Fruit fly (Drosophila melanogaster) whole organism, embryonic: ENCODE data around the gene Chchd3.

Source experiments
- ATbp ChIP-seq: fragments of 200-800 bp; sonication (Bioruptor generic); optimal IDR thresholded peaks from 2 replicates; lab custom pipeline; 2017; ENCODE audit warnings: missing biosample characterization, mild to moderate bottlenecking, missing genetic modification characterization, missing genetic modification reagents
- Ada2b ChIP-seq: fragments of 200-800 bp; sonication (Bioruptor generic); IDR thresholded peaks from 2 replicates; pipeline ENCODE4 v1.3.6; 2022; ENCODE audit warnings: missing biosample characterization, missing genetic modification characterization
- Blimp-1 ChIP-seq: fragments of 200-800 bp; sonication (Bioruptor generic); optimal IDR thresholded peaks from 3 replicates; lab custom pipeline; 2018; ENCODE audit warnings: missing biosample characterization, missing genetic modification characterization, mild to moderate bottlenecking, moderate library complexity, missing genetic modification reagents
- CG10543 ChIP-seq: fragments of 200-800 bp; sonication (Bioruptor generic); optimal IDR thresholded peaks from 3 replicates; lab custom pipeline; 2017; ENCODE audit warnings: missing biosample characterization, mild to moderate bottlenecking, missing genetic modification characterization, moderate library complexity
- CG11504 ChIP-seq: fragments of 200-800 bp; sonication (Bioruptor generic); optimal IDR thresholded peaks from 3 replicates; lab custom pipeline; 2019; ENCODE audit warnings: missing biosample characterization, mild to moderate bottlenecking, missing genetic modification characterization, moderate library complexity
- CG12104 ChIP-seq: fragments of 200-800 bp; sonication (Bioruptor generic); optimal IDR thresholded peaks from 3 replicates; lab custom pipeline; 2016; ENCODE audit warnings: missing biosample characterization, missing genetic modification characterization
- CG14441 ChIP-seq: fragments of 200-800 bp; sonication (Bioruptor generic); IDR thresholded peaks from 2 replicates; pipeline ENCODE4 v1.3.6; 2022; ENCODE audit warnings: missing biosample characterization, missing genetic modification characterization
- CG15479 ChIP-seq: fragments of 200-800 bp; sonication (Bioruptor generic); optimal IDR thresholded peaks from 3 replicates; lab custom pipeline; 2019; ENCODE audit warnings: missing biosample characterization, mild to moderate bottlenecking, missing genetic modification characterization, moderate library complexity
- CG15696 ChIP-seq: fragments of 200-800 bp; sonication (Bioruptor generic); optimal IDR thresholded peaks from 2 replicates; lab custom pipeline; 2019; ENCODE audit warnings: missing biosample characterization, mild to moderate bottlenecking, missing genetic modification characterization, moderate library complexity
- CG1602 ChIP-seq: fragments of 200-800 bp; sonication (Bioruptor generic); optimal IDR thresholded peaks from 3 replicates; lab custom pipeline; 2016; ENCODE audit warnings: missing biosample characterization, missing genetic modification characterization
- CG1603 ChIP-seq: fragments of 200-800 bp; sonication (Bioruptor generic); optimal IDR thresholded peaks from 2 replicates; lab custom pipeline; 2019; ENCODE audit warnings: missing biosample characterization, mild to moderate bottlenecking, missing genetic modification characterization, moderate library complexity
- CG31441 ChIP-seq: fragments of 200-800 bp; sonication (Bioruptor generic); IDR thresholded peaks from 2 replicates; pipeline ENCODE4 v1.3.6; 2022; ENCODE audit warnings: missing biosample characterization, missing genetic modification characterization
- CG32772 ChIP-seq: fragments of 200-800 bp; sonication (Bioruptor generic); IDR thresholded peaks from 2 replicates; pipeline ENCODE4 v1.3.6; 2022; ENCODE audit warnings: missing biosample characterization, missing genetic modification characterization
- CG33557 ChIP-seq: fragments of 200-800 bp; sonication (Bioruptor generic); optimal IDR thresholded peaks from 2 replicates; lab custom pipeline; 2019; ENCODE audit warnings: missing biosample characterization, mild to moderate bottlenecking, missing genetic modification characterization, moderate library complexity
- CG5245 ChIP-seq: fragments of 200-800 bp; sonication (Bioruptor generic); optimal IDR thresholded peaks from 3 replicates; lab custom pipeline; 2016; ENCODE audit warnings: missing biosample characterization, missing genetic modification characterization
- CG6254 ChIP-seq: fragments of 200-800 bp; sonication (Bioruptor generic); optimal IDR thresholded peaks from 3 replicates; lab custom pipeline; 2017; ENCODE audit warnings: mild to moderate bottlenecking, missing biosample characterization, missing genetic modification reagents, missing genetic modification characterization
- CG6813 ChIP-seq: fragments of 200-800 bp; sonication (Bioruptor generic); optimal IDR thresholded peaks from 2 replicates; lab custom pipeline; 2017; ENCODE audit warnings: missing biosample characterization, missing genetic modification characterization, mild to moderate bottlenecking, moderate library complexity, missing genetic modification reagents
- CG8089 ChIP-seq: fragments of 200-800 bp; sonication (Bioruptor generic); optimal IDR thresholded peaks from 3 replicates; lab custom pipeline; 2016; ENCODE audit warnings: missing biosample characterization, missing genetic modification characterization
- CG9727 ChIP-seq: fragments of 200-800 bp; sonication (Bioruptor generic); optimal IDR thresholded peaks from 3 replicates; lab custom pipeline; 2017; ENCODE audit warnings: missing biosample characterization, mild to moderate bottlenecking, missing genetic modification characterization
- CG9876 ChIP-seq: fragments of 200-800 bp; sonication (Bioruptor generic); optimal IDR thresholded peaks from 2 replicates; lab custom pipeline; 2016; ENCODE audit warnings: missing biosample characterization, missing genetic modification characterization
- D ChIP-seq, 2 experiments: fragments of 200-800 bp in 1 of 2; fragments of >200 bp in 1 of 2; sonication (Bioruptor generic) in 1 of 2; optimal IDR thresholded peaks; 2 replicates in 1 of 2; 3 replicates in 1 of 2; lab custom pipeline; 2017; ENCODE audit warnings: mild to moderate bottlenecking in 1 of 2, missing biosample characterization in 1 of 2, missing genetic modification characterization in 1 of 2, missing genetic modification reagents in 1 of 2
- Ets65A ChIP-seq: fragments of 200-800 bp; sonication (Bioruptor generic); peaks from one replicate; lab custom pipeline; 2016; ENCODE audit warnings: missing biosample characterization, missing genetic modification characterization
- HmgD ChIP-seq: fragments of 200-800 bp; sonication (Bioruptor generic); optimal IDR thresholded peaks from 3 replicates; lab custom pipeline; 2016; ENCODE audit warnings: missing biosample characterization, missing genetic modification characterization
- Hr51 ChIP-seq, 2 experiments: fragments of 200-800 bp; sonication (Bioruptor generic); optimal IDR thresholded peaks; 2 replicates in 1 of 2; 3 replicates in 1 of 2; lab custom pipeline; 2016 to 2018; ENCODE audit warnings: missing biosample characterization in 2 of 2, missing genetic modification characterization in 2 of 2, mild to moderate bottlenecking in 1 of 2, moderate library complexity in 1 of 2
- Hr78 ChIP-seq, 2 experiments: fragments of 200-800 bp in 1 of 2; fragments of >200 bp in 1 of 2; sonication (Bioruptor generic) in 1 of 2; optimal IDR thresholded peaks; 2 replicates each; lab custom pipeline; 2017 to 2019; ENCODE audit warnings: missing biosample characterization in 2 of 2, missing genetic modification characterization in 2 of 2, mild to moderate bottlenecking in 1 of 2, moderate library complexity in 1 of 2
- Med ChIP-seq: fragments of 200-800 bp; sonication (Bioruptor generic); peaks from one replicate; lab custom pipeline; 2016; ENCODE audit warnings: missing biosample characterization, missing genetic modification characterization, mild to moderate bottlenecking, inconsistent platforms, moderate library complexity
- Oaz ChIP-seq: fragments of 200-800 bp; sonication (Bioruptor generic); IDR thresholded peaks from 2 replicates; pipeline ENCODE4 v1.3.6; 2022; ENCODE audit warnings: missing biosample characterization, missing genetic modification characterization
- Side ChIP-seq: fragments of 200-800 bp; sonication (Bioruptor generic); optimal IDR thresholded peaks from 2 replicates; lab custom pipeline; 2016; ENCODE audit warnings: missing biosample characterization, missing genetic modification characterization
- Vsx1 ChIP-seq: fragments of 200-800 bp; sonication (Bioruptor generic); optimal IDR thresholded peaks from 2 replicates; lab custom pipeline; 2017; ENCODE audit warnings: missing biosample characterization, mild to moderate bottlenecking, missing genetic modification characterization, missing genetic modification reagents
- ara ChIP-seq: fragments of 200-800 bp; sonication (Bioruptor generic); IDR thresholded peaks from 2 replicates; pipeline ENCODE4 v1.3.6; 2022; ENCODE audit warnings: missing biosample characterization, missing genetic modification characterization
- ato ChIP-seq: fragments of 200-800 bp; sonication (Bioruptor generic); IDR thresholded peaks from 2 replicates; pipeline ENCODE4 v1.3.6; 2022; ENCODE audit warnings: missing biosample characterization, missing genetic modification characterization; ENCODE audit not compliant: partially characterized antibody
- cato ChIP-seq: fragments of 200-800 bp; sonication (Bioruptor generic); optimal IDR thresholded peaks from 2 replicates; lab custom pipeline; 2016; ENCODE audit warnings: missing biosample characterization, missing genetic modification characterization, borderline replicate concordance
- ci ChIP-seq: fragments of 200-800 bp; sonication (Bioruptor generic); IDR thresholded peaks from 3 replicates; pipeline ENCODE4 v1.3.6; 2022; ENCODE audit warnings: missing biosample characterization, missing genetic modification characterization
- crol ChIP-seq: fragments of 200-800 bp; sonication (Bioruptor generic); IDR thresholded peaks from 2 replicates; pipeline ENCODE4 v1.3.6; 2022; ENCODE audit warnings: missing biosample characterization, missing genetic modification characterization
- fd102C ChIP-seq: fragments of 200-800 bp; sonication (Bioruptor generic); optimal IDR thresholded peaks from 2 replicates; lab custom pipeline; 2018; ENCODE audit warnings: missing biosample characterization, mild to moderate bottlenecking, missing genetic modification characterization, moderate library complexity
- fd64A ChIP-seq: fragments of 200-800 bp; sonication (Bioruptor generic); optimal IDR thresholded peaks from 3 replicates; lab custom pipeline; 2018; ENCODE audit warnings: missing biosample characterization, mild to moderate bottlenecking, missing genetic modification characterization
- gcm2 ChIP-seq: fragments of 200-800 bp; sonication (Bioruptor generic); optimal IDR thresholded peaks from 2 replicates; lab custom pipeline; 2016; ENCODE audit warnings: missing biosample characterization, missing genetic modification characterization
- gem ChIP-seq: fragments of 200-800 bp; sonication (Bioruptor generic); optimal IDR thresholded peaks from 2 replicates; lab custom pipeline; 2019; ENCODE audit warnings: missing biosample characterization, mild to moderate bottlenecking, missing genetic modification characterization, moderate library complexity
- grau ChIP-seq: fragments of 200-800 bp; optimal IDR thresholded peaks from 3 replicates; lab custom pipeline; 2019; ENCODE audit warnings: missing biosample characterization, mild to moderate bottlenecking, missing genetic modification characterization, moderate library complexity
- kni ChIP-seq: fragments of 200-800 bp; sonication (Bioruptor generic); optimal IDR thresholded peaks from 3 replicates; lab custom pipeline; 2017; ENCODE audit warnings: mild to moderate bottlenecking, missing biosample characterization, missing genetic modification reagents, missing genetic modification characterization
- nerfin-1 ChIP-seq: fragments of 200-800 bp; sonication (Bioruptor generic); optimal IDR thresholded peaks from 3 replicates; lab custom pipeline; 2019; ENCODE audit warnings: missing biosample characterization, mild to moderate bottlenecking, missing genetic modification characterization, moderate library complexity
- odd ChIP-seq: fragments of 200-800 bp; sonication (Bioruptor generic); optimal IDR thresholded peaks from 2 replicates; lab custom pipeline; 2017; ENCODE audit warnings: missing biosample characterization, mild to moderate bottlenecking, missing genetic modification characterization
- row ChIP-seq: fragments of 200-800 bp; sonication (Bioruptor generic); IDR thresholded peaks from 3 replicates; pipeline ENCODE4 v1.3.6; 2022; ENCODE audit warnings: missing biosample characterization, missing genetic modification characterization
- scrt ChIP-seq: fragments of 200-800 bp; sonication (Bioruptor generic); optimal IDR thresholded peaks from 2 replicates; lab custom pipeline; 2018; ENCODE audit warnings: missing biosample characterization, mild to moderate bottlenecking, missing genetic modification characterization, moderate library complexity
- sens ChIP-seq: fragments of 200-800 bp; sonication (Bioruptor generic); peaks from one replicate; lab custom pipeline; 2016; ENCODE audit warnings: missing biosample characterization, missing genetic modification characterization
- tap ChIP-seq: fragments of 200-800 bp; optimal IDR thresholded peaks from 3 replicates; lab custom pipeline; 2019; ENCODE audit warnings: missing biosample characterization, mild to moderate bottlenecking, missing genetic modification characterization, moderate library complexity
- tll ChIP-seq, 2 experiments: fragments of 200-800 bp in 1 of 2; fragments of >200 bp in 1 of 2; sonication (Bioruptor generic) in 1 of 2; optimal IDR thresholded peaks; 2 replicates each; lab custom pipeline; 2017 to 2019; ENCODE audit warnings: missing biosample characterization in 2 of 2, missing genetic modification characterization in 2 of 2, mild to moderate bottlenecking in 1 of 2, moderate library complexity in 1 of 2
- vvl ChIP-seq: fragments of 200-800 bp; sonication (Bioruptor generic); IDR thresholded peaks from 2 replicates; pipeline ENCODE4 v1.3.6; 2022; ENCODE audit warnings: missing biosample characterization, missing genetic modification characterization

Chchd3 gene

dm6 chr3R:31070732-31071131 is 17.0 kb upstream of the Chchd3 start:
- TF ChIP-seq CG1602 (GFP tag; lab: Kevin White, UChicago): no peak
- no peak for TF ChIP-seq HmgD
- no peak for TF ChIP-seq Oaz (GFP tag; lab: Robert Waterston, UW)
- peak; percentile 2 for TF ChIP-seq Ets65A
- TF ChIP-seq CG15479 (GFP tag; lab: Kevin White, UChicago): no peak
- no peak for TF ChIP-seq grau (tag; lab: Kevin White, UChicago)
- TF ChIP-seq CG6254 (GFP tag; lab: Kevin White, UChicago): peak; percentile 17
- TF ChIP-seq vvl (GFP tag; lab: Robert Waterston, UW): no peak
- peak; percentile 35 for TF ChIP-seq ATbp (GFP tag; lab: Kevin White, UChicago)
- TF ChIP-seq tap (tag; lab: Kevin White, UChicago): no peak
- TF ChIP-seq Side (GFP tag; lab: Kevin White, UChicago): no peak
- TF ChIP-seq sens: peak; percentile 50
- TF ChIP-seq cato (GFP tag; lab: Kevin White, UChicago): no peak
- 0 out of 3 replicates have a peak, but pooled peaks have one; percentile 22 for TF ChIP-seq ci (GFP tag; lab: Robert Waterston, UW)
- TF ChIP-seq fd64A (GFP tag; lab: Kevin White, UChicago): peak; percentile 17
- TF ChIP-seq nerfin-1 (tag; lab: Kevin White, UChicago): no peak
- no peak for TF ChIP-seq CG32772 (GFP tag; lab: Robert Waterston, UW)
- TF ChIP-seq D (optimal IDR thresholded peaks at IDR 0.05; lab: Kevin White, UChicago): no peak
- TF ChIP-seq D (GFP tag; optimal IDR thresholded peaks at IDR 0.05; lab: Kevin White, UChicago): peak; percentile 9
- TF ChIP-seq Blimp-1 (GFP tag; lab: Kevin White, UChicago): peak; percentile 20
- TF ChIP-seq gcm2 (GFP tag; lab: Kevin White, UChicago): no peak
- peak; percentile 7 for TF ChIP-seq Med (GFP tag; lab: Kevin White, UChicago)
- no peak for TF ChIP-seq CG10543 (GFP tag; lab: Kevin White, UChicago)
- TF ChIP-seq fd102C (GFP tag; lab: Kevin White, UChicago): peak; percentile 13
- TF ChIP-seq scrt (GFP tag; lab: Kevin White, UChicago): no peak
- no peak for TF ChIP-seq ato (GFP tag; lab: Robert Waterston, UW)
- no peak for TF ChIP-seq Ada2b
- no peak for TF ChIP-seq CG8089
- peak; percentile 18 for TF ChIP-seq CG15696 (tag; lab: Kevin White, UChicago)
- TF ChIP-seq Vsx1 (GFP tag; lab: Kevin White, UChicago): peak; percentile 18
- TF ChIP-seq CG6813: peak; percentile 22
- peak; percentile 10 for TF ChIP-seq CG9727 (GFP tag; lab: Kevin White, UChicago)
- 0 out of 2 replicates have a peak, but pooled peaks have one; percentile 24 for TF ChIP-seq ara
- TF ChIP-seq odd (GFP tag; lab: Kevin White, UChicago): peak; percentile 20
- peak in 1 of 2 experiments; percentile 45 for TF ChIP-seq tll (GFP tag; optimal IDR thresholded peaks at IDR 0.05; lab: Kevin White, UChicago)
- peak; percentile 51 for TF ChIP-seq kni (GFP tag; lab: Kevin White, UChicago)
- no peak for TF ChIP-seq CG31441 (GFP tag; lab: Robert Waterston, UW)
- TF ChIP-seq CG33557 (GFP tag; lab: Kevin White, UChicago): peak; percentile 23
- no peak for TF ChIP-seq CG5245 (GFP tag; lab: Kevin White, UChicago)
- TF ChIP-seq CG9876 (GFP tag; lab: Kevin White, UChicago): no peak

- TF ChIP-seq CG1603: peak; percentile 48
- TF ChIP-seq kni (GFP tag; lab: Kevin White, UChicago): no peak
- no peak for TF ChIP-seq CG12104 (GFP tag; lab: Kevin White, UChicago)
- peak; percentile 35 for TF ChIP-seq gem (tag; lab: Kevin White, UChicago)
- TF ChIP-seq Hr51 (GFP tag; optimal IDR thresholded peaks at IDR 0.05; lab: Kevin White, UChicago): no peak
- 0 out of 2 replicates have a peak, but pooled peaks have one; percentile 3 for TF ChIP-seq crol (GFP tag; lab: Robert Waterston, UW)
- no peak for TF ChIP-seq CG14441 (GFP tag; lab: Robert Waterston, UW)
- TF ChIP-seq CG11504: peak; percentile 1
- TF ChIP-seq Hr78 (GFP tag; optimal IDR thresholded peaks at IDR 0.05; lab: Kevin White, UChicago): peak in 1 of 2 experiments; percentile 3
- TF ChIP-seq row (GFP tag; lab: Robert Waterston, UW): peak; percentile 24; the same call in 1 of the 3 replicates
These were observed 12.6 kb upstream of the Chchd3 start for dm6 chr3R:31066356-31066755.
